Fruit fly (Drosophila melanogaster) whole organism, embryonic: ENCODE data around the gene CG4770.

Experiments
- CG11695 ChIP-seq: fragments of 200-800 bp; sonication (Bioruptor generic); IDR thresholded peaks from 3 replicates; pipeline ENCODE4 v1.3.6; 2022; ENCODE audit warnings: missing biosample characterization, missing genetic modification characterization
- CG12071 ChIP-seq: fragments of 200-800 bp; sonication (Bioruptor generic); optimal IDR thresholded peaks from 3 replicates; lab custom pipeline; 2018; ENCODE audit warnings: missing biosample characterization, mild to moderate bottlenecking, missing genetic modification characterization
- CG12236 ChIP-seq: fragments of 200-800 bp; sonication (Bioruptor generic); optimal IDR thresholded peaks from 2 replicates; lab custom pipeline; 2016; ENCODE audit warnings: missing biosample characterization, missing genetic modification characterization
- CG12769 ChIP-seq: fragments of 200-800 bp; sonication (Bioruptor generic); optimal IDR thresholded peaks from 2 replicates; lab custom pipeline; 2019; ENCODE audit warnings: missing biosample characterization, mild to moderate bottlenecking, missing genetic modification characterization, moderate library complexity
- CG13296 ChIP-seq: fragments of 200-800 bp; sonication (Bioruptor generic); optimal IDR thresholded peaks from 3 replicates; lab custom pipeline; 2018; ENCODE audit warnings: missing biosample characterization, mild to moderate bottlenecking, missing genetic modification characterization
- CG13894 ChIP-seq: fragments of 200-800 bp; sonication (Bioruptor generic); optimal IDR thresholded peaks from 3 replicates; lab custom pipeline; 2018; ENCODE audit warnings: missing biosample characterization, mild to moderate bottlenecking, missing genetic modification characterization, moderate library complexity
- CG14050 ChIP-seq: fragments of 200-800 bp; sonication (Bioruptor generic); IDR thresholded peaks from 3 replicates; pipeline ENCODE4 v1.3.6; 2022; ENCODE audit warnings: missing biosample characterization, missing genetic modification characterization
- CG14710 ChIP-seq: fragments of 200-800 bp; sonication (Bioruptor generic); optimal IDR thresholded peaks from 3 replicates; lab custom pipeline; 2019; ENCODE audit warnings: missing biosample characterization, mild to moderate bottlenecking, missing genetic modification characterization, moderate library complexity
- CG15269 ChIP-seq: fragments of 200-800 bp; sonication (Bioruptor generic); optimal IDR thresholded peaks from 2 replicates; lab custom pipeline; 2018; ENCODE audit warnings: missing biosample characterization, mild to moderate bottlenecking, missing genetic modification characterization, moderate library complexity
- CG15514 ChIP-seq: fragments of 200-800 bp; sonication (Bioruptor generic); optimal IDR thresholded peaks from 3 replicates; lab custom pipeline; 2017; ENCODE audit warnings: missing biosample characterization, missing genetic modification characterization, mild to moderate bottlenecking, moderate library complexity, missing genetic modification reagents
- CG17186 ChIP-seq: fragments of 200-800 bp; sonication (Bioruptor generic); optimal IDR thresholded peaks from 3 replicates; lab custom pipeline; 2017; ENCODE audit warnings: missing biosample characterization, missing genetic modification reagents, missing genetic modification characterization
- CG17359 ChIP-seq: fragments of 200-800 bp; sonication (Bioruptor generic); optimal IDR thresholded peaks from 3 replicates; lab custom pipeline; 2018; ENCODE audit warnings: missing biosample characterization, mild to moderate bottlenecking, missing genetic modification characterization, moderate library complexity
- CG17385 ChIP-seq: fragments of 200-800 bp; sonication (Bioruptor generic); optimal IDR thresholded peaks from 3 replicates; lab custom pipeline; 2018; ENCODE audit warnings: missing biosample characterization, mild to moderate bottlenecking, missing genetic modification characterization
- CG18011 ChIP-seq: fragments of 200-800 bp; sonication (Bioruptor generic); optimal IDR thresholded peaks from 2 replicates; lab custom pipeline; 2017; ENCODE audit warnings: missing biosample characterization, missing genetic modification characterization, mild to moderate bottlenecking, moderate library complexity, missing genotype
- CG1832 ChIP-seq: fragments of 200-800 bp; sonication (Bioruptor generic); optimal IDR thresholded peaks from 2 replicates; lab custom pipeline; 2017; ENCODE audit warnings: missing biosample characterization, mild to moderate bottlenecking, missing genetic modification characterization, inconsistent platforms
- CG30403 ChIP-seq: fragments of 200-800 bp; sonication (Bioruptor generic); optimal IDR thresholded peaks from 3 replicates; lab custom pipeline; 2016; ENCODE audit warnings: missing biosample characterization, missing genetic modification characterization
- CG33557 ChIP-seq: fragments of 200-800 bp; sonication (Bioruptor generic); optimal IDR thresholded peaks from 2 replicates; lab custom pipeline; 2019; ENCODE audit warnings: missing biosample characterization, mild to moderate bottlenecking, missing genetic modification characterization, moderate library complexity
- CG43689 ChIP-seq: fragments of 200-800 bp; sonication (Bioruptor generic); IDR thresholded peaks from 2 replicates; pipeline ENCODE4 v1.3.6; 2022; ENCODE audit warnings: missing biosample characterization, missing genetic modification characterization
- CG4617 ChIP-seq: fragments of 200-800 bp; sonication (Bioruptor generic); optimal IDR thresholded peaks from 3 replicates; lab custom pipeline; 2016; ENCODE audit warnings: missing biosample characterization, missing genetic modification characterization, borderline replicate concordance
- CG4730 ChIP-seq: fragments of 200-800 bp; sonication (Bioruptor generic); IDR thresholded peaks from 2 replicates; pipeline ENCODE4 v1.3.6; 2022; ENCODE audit warnings: missing biosample characterization, missing genetic modification characterization
- CG5180 ChIP-seq: fragments of 200-800 bp; sonication (Bioruptor generic); optimal IDR thresholded peaks from 3 replicates; lab custom pipeline; 2017; ENCODE audit warnings: missing biosample characterization, missing genetic modification characterization, mild to moderate bottlenecking, moderate library complexity, missing genetic modification reagents
- CG6791 ChIP-seq: fragments of 200-800 bp; sonication (Bioruptor generic); IDR thresholded peaks from 3 replicates; pipeline ENCODE4 v1.3.6; 2022; ENCODE audit warnings: missing biosample characterization, missing genetic modification characterization; ENCODE audit not compliant: partially characterized antibody
- CG6854 ChIP-seq: fragments of 200-800 bp; sonication (Bioruptor generic); optimal IDR thresholded peaks from 3 replicates; lab custom pipeline; 2017; ENCODE audit warnings: missing biosample characterization, mild to moderate bottlenecking, missing genetic modification characterization
- CG7357 ChIP-seq: fragments of 200-800 bp; sonication (Bioruptor generic); IDR thresholded peaks from 3 replicates; pipeline ENCODE4 v1.3.6; 2022; ENCODE audit warnings: missing biosample characterization, missing genetic modification characterization
- CG7556 ChIP-seq: fragments of 200-800 bp; sonication (Bioruptor generic); optimal IDR thresholded peaks from 2 replicates; lab custom pipeline; 2017; ENCODE audit warnings: missing biosample characterization, mild to moderate bottlenecking, missing genetic modification characterization
- CG7839 ChIP-seq: fragments of 200-800 bp; sonication (Bioruptor generic); optimal IDR thresholded peaks from 3 replicates; lab custom pipeline; 2018; ENCODE audit warnings: missing biosample characterization, mild to moderate bottlenecking, missing genetic modification characterization, moderate library complexity
- CG8089 ChIP-seq: fragments of 200-800 bp; sonication (Bioruptor generic); optimal IDR thresholded peaks from 3 replicates; lab custom pipeline; 2016; ENCODE audit warnings: missing biosample characterization, missing genetic modification characterization
- CG8478 ChIP-seq: fragments of >200 bp; optimal IDR thresholded peaks from 2 replicates; lab custom pipeline; 2018
- CG9797 ChIP-seq: fragments of 200-800 bp; sonication (Bioruptor generic); optimal IDR thresholded peaks from 3 replicates; lab custom pipeline; 2018; ENCODE audit warnings: missing biosample characterization, mild to moderate bottlenecking, missing genetic modification characterization
- Camta ChIP-seq: fragments of 200-800 bp; sonication (Bioruptor generic); optimal IDR thresholded peaks from 2 replicates; lab custom pipeline; 2016; ENCODE audit warnings: missing biosample characterization, missing genetic modification characterization
- Dref ChIP-seq: fragments of 200-800 bp; sonication (Bioruptor generic); IDR thresholded peaks from 2 replicates; pipeline ENCODE4 v1.3.6; 2022; ENCODE audit warnings: missing biosample characterization, missing genetic modification characterization
- GATAe ChIP-seq: fragments of 200-800 bp; sonication (Bioruptor generic); conservative IDR thresholded peaks from 2 replicates; pipeline ENCODE4 v1.3.6; 2022; ENCODE audit warnings: missing biosample characterization, missing genetic modification characterization
- HLH4C ChIP-seq: fragments of 200-800 bp; sonication (Bioruptor generic); IDR thresholded peaks from 3 replicates; pipeline ENCODE4 v1.3.6; 2022; ENCODE audit warnings: missing biosample characterization, missing genetic modification characterization; ENCODE audit not compliant: partially characterized antibody
- Hr39 ChIP-seq: fragments of >200 bp; optimal IDR thresholded peaks from 2 replicates; lab custom pipeline; 2017
- NC2α ChIP-seq: fragments of 200-800 bp; sonication (Bioruptor generic); optimal IDR thresholded peaks from 2 replicates; lab custom pipeline; 2016; ENCODE audit warnings: missing biosample characterization, missing genetic modification characterization
- Spps ChIP-seq: fragments of 200-800 bp; sonication (Bioruptor generic); optimal IDR thresholded peaks from 2 replicates; lab custom pipeline; 2018; ENCODE audit warnings: missing biosample characterization, mild to moderate bottlenecking, missing genetic modification characterization
- al ChIP-seq: fragments of 200-800 bp; sonication (Bioruptor generic); IDR thresholded peaks from 2 replicates; pipeline ENCODE4 v1.3.6; 2022; ENCODE audit warnings: missing biosample characterization, missing genetic modification characterization
- ara ChIP-seq: fragments of 200-800 bp; sonication (Bioruptor generic); IDR thresholded peaks from 2 replicates; pipeline ENCODE4 v1.3.6; 2022; ENCODE audit warnings: missing biosample characterization, missing genetic modification characterization
- fru ChIP-seq: fragments of >200 bp; optimal IDR thresholded peaks from 2 replicates; lab custom pipeline; 2017
- gce ChIP-seq: fragments of 200-800 bp; sonication (Bioruptor generic); IDR thresholded peaks from 3 replicates; pipeline ENCODE4 v1.3.6; 2022; ENCODE audit warnings: missing biosample characterization, missing genetic modification characterization
- hb ChIP-seq: fragments of 200-800 bp; sonication (Bioruptor generic); IDR thresholded peaks from 3 replicates; pipeline ENCODE4 v1.3.6; 2022; ENCODE audit warnings: missing biosample characterization, missing genetic modification characterization; ENCODE audit not compliant: partially characterized antibody
- kay ChIP-seq: fragments of 200-800 bp; sonication (Bioruptor generic); optimal IDR thresholded peaks from 2 replicates; lab custom pipeline; 2016; ENCODE audit warnings: missing biosample characterization, missing genetic modification characterization
- ken ChIP-seq: fragments of 200-800 bp; sonication (Bioruptor generic); IDR thresholded peaks from 3 replicates; pipeline ENCODE4 v1.3.6; 2022; ENCODE audit warnings: missing biosample characterization, missing genetic modification characterization
- luna ChIP-seq: fragments of 200-800 bp; sonication (Bioruptor generic); optimal IDR thresholded peaks from 2 replicates; lab custom pipeline; 2016; ENCODE audit warnings: missing biosample characterization, missing genetic modification characterization
- mam ChIP-seq: fragments of 200-800 bp; sonication (Bioruptor generic); optimal IDR thresholded peaks from 3 replicates; lab custom pipeline; 2016; ENCODE audit warnings: missing biosample characterization, missing genetic modification characterization
- ranshi ChIP-seq: fragments of 200-800 bp; sonication (Bioruptor generic); IDR thresholded peaks from 2 replicates; pipeline ENCODE4 v1.3.6; 2022; ENCODE audit warnings: missing biosample characterization, missing genetic modification characterization
- rib ChIP-seq: fragments of 200-800 bp; sonication (Bioruptor generic); IDR thresholded peaks from 2 replicates; pipeline ENCODE4 v1.3.6; 2022; ENCODE audit warnings: missing biosample characterization, missing genetic modification characterization
- sr ChIP-seq: fragments of 200-800 bp; sonication (Bioruptor generic); IDR thresholded peaks from 3 replicates; pipeline ENCODE4 v1.3.6; 2022; ENCODE audit warnings: missing biosample characterization, missing genetic modification characterization
- ttk ChIP-seq: fragments of 200-800 bp; sonication (Bioruptor generic); IDR thresholded peaks from 2 replicates; pipeline ENCODE4 v2.1.2; 2022; ENCODE audit warnings: missing biosample characterization, missing genetic modification characterization
- vfl ChIP-seq: fragments of 200-800 bp; sonication (Bioruptor generic); optimal IDR thresholded peaks from 2 replicates; lab custom pipeline; 2016; ENCODE audit warnings: missing biosample characterization, missing genetic modification characterization
- yki ChIP-seq: fragments of >200 bp; optimal IDR thresholded peaks from 3 replicates; lab custom pipeline; 2018

CG4770 gene

DNA sequence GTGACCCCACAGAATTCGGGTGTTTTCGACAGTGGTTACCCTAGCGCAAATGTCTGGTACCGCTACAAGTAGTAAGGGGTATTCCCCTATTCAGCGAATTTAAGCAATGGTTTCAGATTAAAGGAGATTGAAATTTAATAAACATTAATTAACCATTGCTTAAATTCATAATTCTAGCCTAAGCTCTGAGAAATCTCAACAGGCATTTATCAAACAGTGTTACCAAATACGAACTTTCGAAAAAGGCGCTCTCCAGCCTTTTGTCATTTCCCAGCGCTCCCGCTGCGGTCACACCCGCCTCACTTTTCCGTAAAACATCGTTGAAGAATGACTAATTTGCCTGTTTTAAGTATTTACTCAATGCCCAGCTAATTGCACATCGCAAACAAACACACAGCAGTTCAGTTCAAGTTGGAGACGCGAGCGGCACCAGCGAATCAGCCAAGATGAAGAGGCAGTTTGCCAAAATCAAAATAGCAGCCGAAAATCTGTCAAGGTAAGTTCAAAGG lies 13.4 kb upstream of the CG4770 start, which contains the start of the genes Surf6 and RhoGAP92B (continued):
- peak; percentile 11 for TF ChIP-seq CG6854
- peak; percentile 32 for TF ChIP-seq luna (GFP tag; lab: Kevin White, UChicago)
- peak; percentile 62 for TF ChIP-seq CG17359 (tag; lab: Kevin White, UChicago)
- peak; percentile 69 for TF ChIP-seq NC2α (GFP tag; lab: Kevin White, UChicago)
- TF ChIP-seq CG43689 (GFP tag; lab: Robert Waterston, UW) = no peak
- peak; percentile 45 for TF ChIP-seq CG15269 (tag; lab: Kevin White, UChicago)
- TF ChIP-seq GATAe (GFP tag; lab: Robert Waterston, UW) = no peak
- TF ChIP-seq gce (GFP tag; lab: Robert Waterston, UW) = no peak
- TF ChIP-seq yki = no peak
- peak; percentile 85 for TF ChIP-seq CG15514 (GFP tag; lab: Kevin White, UChicago)
- TF ChIP-seq CG8089 (GFP tag; lab: Kevin White, UChicago) = peak; percentile 49
- TF ChIP-seq sr = no peak
- peak; percentile 75 for TF ChIP-seq kay (GFP tag; lab: Kevin White, UChicago)
- no peak for TF ChIP-seq CG5180 (GFP tag; lab: Kevin White, UChicago)
- TF ChIP-seq CG12769 (tag; lab: Kevin White, UChicago) = peak; percentile 22
- TF ChIP-seq CG1832 (GFP tag; lab: Kevin White, UChicago) = no peak
- TF ChIP-seq CG9797 (GFP tag; lab: Kevin White, UChicago) = peak; percentile 94
- TF ChIP-seq mam (GFP tag; lab: Kevin White, UChicago) = peak; percentile 71
- TF ChIP-seq ara (GFP tag; lab: Robert Waterston, UW) = peak; percentile 45; the same call in 1 of the 2 replicates
- 0 out of 3 replicates have a peak, but pooled peaks have one; percentile 32 for TF ChIP-seq CG14050 (GFP tag; lab: Robert Waterston, UW)
- TF ChIP-seq Spps = peak; percentile 4
- TF ChIP-seq Dref (GFP tag; lab: Robert Waterston, UW) = 0 out of 2 replicates have a peak, but pooled peaks have one; percentile 21
- peak; percentile 19; the same call in 1 of the 2 replicates for TF ChIP-seq ttk (GFP tag; lab: Robert Waterston, UW)
- peak; percentile 59; the same call in 1 of the 3 replicates for TF ChIP-seq HLH4C
- peak; percentile 55 for TF ChIP-seq Camta (GFP tag; lab: Kevin White, UChicago)
- TF ChIP-seq CG8478 (lab: Kevin White, UChicago) = no peak
- TF ChIP-seq CG17186 (GFP tag; lab: Kevin White, UChicago) = peak; percentile 91
- peak; percentile 100 for TF ChIP-seq CG14710 (tag; lab: Kevin White, UChicago)
- TF ChIP-seq CG13894 (tag; lab: Kevin White, UChicago) = peak; percentile 68
- no peak for TF ChIP-seq CG4730 (GFP tag; lab: Robert Waterston, UW)
- TF ChIP-seq CG18011 (GFP tag; lab: Kevin White, UChicago) = peak; percentile 28
- TF ChIP-seq ken = 0 out of 3 replicates have a peak, but pooled peaks have one; percentile 37
- no peak for TF ChIP-seq rib (GFP tag; lab: Robert Waterston, UW)
- TF ChIP-seq CG7556 (GFP tag; lab: Kevin White, UChicago) = peak; percentile 36
- TF ChIP-seq CG7357 = no peak
- TF ChIP-seq vfl = peak; percentile 40
- 0 out of 2 replicates have a peak, but pooled peaks have one; percentile 25 for TF ChIP-seq ranshi (GFP tag; lab: Robert Waterston, UW)
- peak; percentile 79 for TF ChIP-seq CG4617 (GFP tag; lab: Kevin White, UChicago)
- 0 out of 3 replicates have a peak, but pooled peaks have one; percentile 43 for TF ChIP-seq CG6791 (GFP tag; lab: Robert Waterston, UW)
- no peak for TF ChIP-seq CG12236 (GFP tag; lab: Kevin White, UChicago)
- peak; percentile 39 for TF ChIP-seq CG33557
- TF ChIP-seq CG12071 (GFP tag; lab: Kevin White, UChicago) = peak; percentile 22
- TF ChIP-seq CG30403 (GFP tag; lab: Kevin White, UChicago) = peak; percentile 43
- TF ChIP-seq CG17385 (GFP tag; lab: Kevin White, UChicago) = peak; percentile 67
- TF ChIP-seq fru (lab: Kevin White, UChicago) = no peak
- no peak for TF ChIP-seq hb (GFP tag; lab: Robert Waterston, UW)
- 0 out of 3 replicates have a peak, but pooled peaks have one; percentile 25 for TF ChIP-seq CG11695 (GFP tag; lab: Robert Waterston, UW)
- TF ChIP-seq CG7839 (tag; lab: Kevin White, UChicago) = peak; percentile 53
- peak; percentile 71 for TF ChIP-seq CG13296 (GFP tag; lab: Kevin White, UChicago)
- no peak for TF ChIP-seq al (GFP tag; lab: Robert Waterston, UW)
- TF ChIP-seq Hr39 (lab: Kevin White, UChicago) = no peak
